Fruit fly (Drosophila melanogaster) whole organism, prepupa: ENCODE data around the gene Pif1A.

Experiments
- CG10631 ChIP-seq: fragments of 200-800 bp; sonication (Bioruptor generic); optimal IDR thresholded peaks from 2 replicates; lab custom pipeline; 2016; ENCODE audit warnings: missing biosample characterization, missing genetic modification characterization
- CG10669 ChIP-seq: fragments of 200-800 bp; sonication (Bioruptor generic); optimal IDR thresholded peaks from 3 replicates; lab custom pipeline; 2018; ENCODE audit warnings: missing biosample characterization, mild to moderate bottlenecking, missing genetic modification characterization, moderate library complexity
- CG11762 ChIP-seq: fragments of 200-800 bp; sonication (Bioruptor generic); optimal IDR thresholded peaks from 3 replicates; lab custom pipeline; 2016; ENCODE audit warnings: missing biosample characterization, missing genetic modification characterization; ENCODE audit not compliant: insufficient read depth
- CG11902 ChIP-seq: fragments of 200-800 bp; sonication (Bioruptor generic); optimal IDR thresholded peaks from 3 replicates; lab custom pipeline; 2016; ENCODE audit warnings: missing biosample characterization, missing genetic modification characterization
- CG1621 ChIP-seq: fragments of 200-800 bp; sonication (Bioruptor generic); optimal IDR thresholded peaks from 3 replicates; lab custom pipeline; 2018; ENCODE audit warnings: missing biosample characterization, mild to moderate bottlenecking, missing genetic modification characterization
- CG16779 ChIP-seq: fragments of 200-800 bp; sonication (Bioruptor generic); optimal IDR thresholded peaks from 3 replicates; lab custom pipeline; 2017; ENCODE audit warnings: missing biosample characterization, mild to moderate bottlenecking, missing genetic modification characterization
- CG32006 ChIP-seq: fragments of 200-800 bp; sonication (Bioruptor generic); optimal IDR thresholded peaks from 3 replicates; lab custom pipeline; 2017; ENCODE audit warnings: missing biosample characterization, mild to moderate bottlenecking, missing genetic modification characterization
- CG4318 ChIP-seq: fragments of 200-800 bp; sonication (Bioruptor generic); optimal IDR thresholded peaks from 3 replicates; lab custom pipeline; 2017; ENCODE audit warnings: missing biosample characterization, mild to moderate bottlenecking, missing genetic modification characterization
- CG6163 ChIP-seq: fragments of 200-800 bp; sonication (Bioruptor generic); IDR thresholded peaks from 3 replicates; pipeline ENCODE4 v1.3.6; 2022; ENCODE audit warnings: missing biosample characterization, missing genetic modification characterization
- CG6792 ChIP-seq: fragments of 200-800 bp; sonication (Bioruptor generic); optimal IDR thresholded peaks from 3 replicates; lab custom pipeline; 2016; ENCODE audit warnings: missing biosample characterization, missing genetic modification characterization
- CG6808 ChIP-seq: fragments of 200-800 bp; sonication (Bioruptor generic); optimal IDR thresholded peaks from 3 replicates; lab custom pipeline; 2017; ENCODE audit warnings: missing biosample characterization, missing genetic modification characterization, mild to moderate bottlenecking, moderate library complexity, missing genetic modification reagents
- CG6854 ChIP-seq: fragments of 200-800 bp; sonication (Bioruptor generic); optimal IDR thresholded peaks from 2 replicates; lab custom pipeline; 2017; ENCODE audit warnings: missing biosample characterization, mild to moderate bottlenecking, missing genetic modification characterization
- CG7368 ChIP-seq: fragments of 200-800 bp; sonication (Bioruptor generic); optimal IDR thresholded peaks from 3 replicates; lab custom pipeline; 2016; ENCODE audit warnings: missing biosample characterization, missing genetic modification characterization
- CG8119 ChIP-seq: fragments of 200-800 bp; sonication (Bioruptor generic); IDR thresholded peaks from 3 replicates; pipeline ENCODE4 v1.3.6; 2022; ENCODE audit warnings: missing biosample characterization, missing genetic modification characterization
- CG8319 ChIP-seq: fragments of 200-800 bp; sonication (Bioruptor generic); optimal IDR thresholded peaks from 3 replicates; lab custom pipeline; 2016; ENCODE audit warnings: missing biosample characterization, missing genetic modification characterization
- CG8632 ChIP-seq: fragments of 200-800 bp; sonication (Bioruptor generic); optimal IDR thresholded peaks from 3 replicates; lab custom pipeline; 2016; ENCODE audit warnings: missing biosample characterization, missing genetic modification characterization
- CG9139 ChIP-seq: fragments of 200-800 bp; sonication (Bioruptor generic); optimal IDR thresholded peaks from 3 replicates; lab custom pipeline; 2017; ENCODE audit warnings: missing biosample characterization, mild to moderate bottlenecking, missing genetic modification characterization
- Eip75B ChIP-seq: fragments of 200-800 bp; sonication (Bioruptor generic); optimal IDR thresholded peaks from 3 replicates; lab custom pipeline; 2016; ENCODE audit warnings: missing biosample characterization, missing genetic modification characterization
- Eip78C ChIP-seq: fragments of 200-800 bp; sonication (Bioruptor generic); peaks from one replicate; lab custom pipeline; 2016; ENCODE audit warnings: missing biosample characterization, missing genetic modification characterization
- Eip93F ChIP-seq: fragments of 200-800 bp; sonication (Bioruptor generic); optimal IDR thresholded peaks from 2 replicates; lab custom pipeline; 2016; ENCODE audit warnings: missing biosample characterization, mild to moderate bottlenecking, missing genetic modification characterization
- Ets21C ChIP-seq: fragments of 200-800 bp; sonication (Bioruptor generic); optimal IDR thresholded peaks from 3 replicates; lab custom pipeline; 2016; ENCODE audit warnings: missing biosample characterization, missing genetic modification characterization
- Ets96B ChIP-seq: fragments of 200-800 bp; optimal IDR thresholded peaks from 2 replicates; lab custom pipeline; 2019; ENCODE audit warnings: missing biosample characterization, mild to moderate bottlenecking, missing genetic modification characterization, moderate library complexity
- Gug ChIP-seq: fragments of 200-800 bp; sonication (Bioruptor generic); IDR thresholded peaks from 2 replicates; pipeline ENCODE4 v1.3.6; 2022; ENCODE audit warnings: missing biosample characterization, missing genetic modification characterization
- Hr39 ChIP-seq: fragments of 200-800 bp; sonication (Bioruptor generic); optimal IDR thresholded peaks from 2 replicates; lab custom pipeline; 2016; ENCODE audit warnings: missing biosample characterization, missing genetic modification characterization
- Hr4 ChIP-seq: fragments of 200-800 bp; sonication (Bioruptor generic); optimal IDR thresholded peaks from 3 replicates; lab custom pipeline; 2016; ENCODE audit warnings: missing biosample characterization, missing genetic modification characterization
- Lpt ChIP-seq: fragments of 200-800 bp; sonication (Bioruptor generic); optimal IDR thresholded peaks from 3 replicates; lab custom pipeline; 2016; ENCODE audit warnings: missing biosample characterization, missing genetic modification characterization
- Met ChIP-seq: fragments of 200-800 bp; sonication (Bioruptor generic); optimal IDR thresholded peaks from 3 replicates; lab custom pipeline; 2016; ENCODE audit warnings: missing biosample characterization, missing genetic modification characterization
- OdsH ChIP-seq: fragments of 200-800 bp; sonication (Bioruptor generic); optimal IDR thresholded peaks from 3 replicates; lab custom pipeline; 2016; ENCODE audit warnings: missing biosample characterization, missing genetic modification characterization
- Smox ChIP-seq: fragments of 200-800 bp; sonication (Bioruptor generic); optimal IDR thresholded peaks from 3 replicates; lab custom pipeline; 2016; ENCODE audit warnings: missing biosample characterization, missing genetic modification characterization
- Sox102F ChIP-seq: fragments of 200-800 bp; sonication (Bioruptor generic); optimal IDR thresholded peaks from 2 replicates; lab custom pipeline; 2016; ENCODE audit warnings: missing biosample characterization, mild to moderate bottlenecking, missing genetic modification characterization
- Sox14 ChIP-seq: fragments of 200-800 bp; sonication (Bioruptor generic); optimal IDR thresholded peaks from 3 replicates; lab custom pipeline; 2016; ENCODE audit warnings: missing biosample characterization, missing genetic modification characterization
- achi ChIP-seq: fragments of 200-800 bp; sonication (Bioruptor generic); optimal IDR thresholded peaks from 3 replicates; lab custom pipeline; 2016; ENCODE audit warnings: missing biosample characterization, missing genetic modification characterization
- acj6 ChIP-seq: fragments of 200-800 bp; sonication (Bioruptor generic); optimal IDR thresholded peaks from 3 replicates; lab custom pipeline; 2016; ENCODE audit warnings: missing biosample characterization, missing genetic modification characterization
- dac ChIP-seq: fragments of 200-800 bp; sonication (Bioruptor generic); optimal IDR thresholded peaks from 2 replicates; lab custom pipeline; 2017; ENCODE audit warnings: missing biosample characterization, mild to moderate bottlenecking, missing genetic modification characterization
- eg ChIP-seq: fragments of 200-800 bp; sonication (Bioruptor generic); IDR thresholded peaks from 3 replicates; pipeline ENCODE4 v1.3.6; 2022; ENCODE audit warnings: missing biosample characterization, missing genetic modification characterization
- esn ChIP-seq: fragments of 200-800 bp; sonication (Bioruptor generic); optimal IDR thresholded peaks from 2 replicates; lab custom pipeline; 2016; ENCODE audit warnings: missing biosample characterization, mild to moderate bottlenecking, missing genetic modification characterization, moderate library complexity
- fd59A ChIP-seq: fragments of 200-800 bp; sonication (Bioruptor generic); optimal IDR thresholded peaks from 2 replicates; lab custom pipeline; 2017; ENCODE audit warnings: missing biosample characterization, mild to moderate bottlenecking, missing genetic modification characterization, missing genetic modification reagents
- fd85E ChIP-seq: fragments of 200-800 bp; sonication (Bioruptor generic); optimal IDR thresholded peaks from 3 replicates; lab custom pipeline; 2016; ENCODE audit warnings: missing biosample characterization, missing genetic modification characterization
- fkh ChIP-seq: fragments of 200-800 bp; sonication (Bioruptor generic); optimal IDR thresholded peaks from 3 replicates; lab custom pipeline; 2017; ENCODE audit warnings: missing biosample characterization, mild to moderate bottlenecking, missing genetic modification characterization, moderate library complexity
- lz ChIP-seq: fragments of 200-800 bp; sonication (Bioruptor generic); optimal IDR thresholded peaks from 3 replicates; lab custom pipeline; 2016; ENCODE audit warnings: missing biosample characterization, missing genetic modification characterization
- salr ChIP-seq, 2 experiments: fragments of 200-800 bp; sonication (Bioruptor generic); optimal IDR thresholded peaks; 3 replicates each; lab custom pipeline; 2016 to 2018; ENCODE audit warnings: missing biosample characterization in 2 of 2, missing genetic modification characterization in 2 of 2, mild to moderate bottlenecking in 1 of 2
- spab ChIP-seq: fragments of 200-800 bp; sonication (Bioruptor generic); optimal IDR thresholded peaks from 2 replicates; lab custom pipeline; 2017; ENCODE audit warnings: missing biosample characterization, mild to moderate bottlenecking, missing genetic modification characterization, missing genetic modification reagents
- ss ChIP-seq, 2 experiments: fragments of 200-800 bp; sonication (Bioruptor generic); optimal IDR thresholded peaks; 2 replicates in 1 of 2; 3 replicates in 1 of 2; lab custom pipeline; 2017 to 2018; ENCODE audit warnings: mild to moderate bottlenecking in 2 of 2, missing biosample characterization in 2 of 2, missing genetic modification characterization in 2 of 2, moderate library complexity in 1 of 2
- svp ChIP-seq: fragments of 200-800 bp; sonication (Bioruptor generic); peaks from one replicate; lab custom pipeline; 2016; ENCODE audit warnings: missing biosample characterization, missing genetic modification characterization
- topi ChIP-seq: fragments of 200-800 bp; sonication (Bioruptor generic); optimal IDR thresholded peaks from 3 replicates; lab custom pipeline; 2016; ENCODE audit warnings: missing biosample characterization, missing genetic modification characterization
- vri ChIP-seq: fragments of 200-800 bp; sonication (Bioruptor generic); optimal IDR thresholded peaks from 3 replicates; lab custom pipeline; 2016; ENCODE audit warnings: missing biosample characterization, mild to moderate bottlenecking, missing genetic modification characterization

The Pif1A gene

dm6 chr3R:8748776-8749126 is 52.2 kb downstream of the Pif1A start:
- TF ChIP-seq CG16779 (tag; lab: Kevin White, UChicago) (no peak), salr (GFP tag; optimal IDR thresholded peaks at IDR 0.05; lab: Kevin White, UChicago) (no peak), lz (GFP tag; lab: Kevin White, UChicago) (no peak), spab (GFP tag; lab: Kevin White, UChicago) (no peak), Hr4 (GFP tag; lab: Kevin White, UChicago) (no peak), Ets96B (tag; lab: Kevin White, UChicago) (no peak), CG7368 (GFP tag; lab: Kevin White, UChicago) (no peak), OdsH (no peak), esn (no peak), CG6792 (GFP tag; lab: Kevin White, UChicago) (no peak), CG6163 (GFP tag; lab: Robert Waterston, UW) (no peak), CG6854 (GFP tag; lab: Kevin White, UChicago) (no peak), CG10669 (GFP tag; lab: Kevin White, UChicago) (no peak), CG8319 (GFP tag; lab: Kevin White, UChicago) (no peak)

dm6 chr3R:8747871-8748775 is 52.9 kb downstream of the Pif1A start:
- peak; percentile 86 for TF ChIP-seq eg (GFP tag; lab: Robert Waterston, UW)
- TF ChIP-seq Ets21C (GFP tag; lab: Kevin White, UChicago), result peak; percentile 60
- peak; percentile 89 for TF ChIP-seq svp (GFP tag; lab: Kevin White, UChicago)
- TF ChIP-seq Ets96B (tag; lab: Kevin White, UChicago), result peak; percentile 64
- TF ChIP-seq Sox14 (GFP tag; lab: Kevin White, UChicago), result peak; percentile 75
- TF ChIP-seq Eip93F (GFP tag; lab: Kevin White, UChicago), result peak; percentile 59
- peak; percentile 88 for TF ChIP-seq Smox
- peak; percentile 35 for TF ChIP-seq CG9139 (GFP tag; lab: Kevin White, UChicago)
- no peak for TF ChIP-seq fkh (GFP tag; lab: Kevin White, UChicago)
- no peak for TF ChIP-seq CG1621 (tag; lab: Kevin White, UChicago)
- peak; percentile 87 for TF ChIP-seq Met (GFP tag; lab: Kevin White, UChicago)
- peak; percentile 84 for TF ChIP-seq lz (GFP tag; lab: Kevin White, UChicago)
- TF ChIP-seq achi, result peak; percentile 74
- peak; percentile 49 to 76 for TF ChIP-seq ss (GFP tag; optimal IDR thresholded peaks at IDR 0.05; lab: Kevin White, UChicago)
- peak; percentile 1 to 80 for TF ChIP-seq salr (GFP tag; optimal IDR thresholded peaks at IDR 0.05; lab: Kevin White, UChicago)
- TF ChIP-seq CG6792 (GFP tag; lab: Kevin White, UChicago), result peak; percentile 77
- TF ChIP-seq fd59A (GFP tag; lab: Kevin White, UChicago), result peak; percentile 63
- TF ChIP-seq Eip75B (GFP tag; lab: Kevin White, UChicago), result peak; percentile 77
- TF ChIP-seq CG8632 (GFP tag; lab: Kevin White, UChicago), result peak; percentile 84
- TF ChIP-seq CG8319 (GFP tag; lab: Kevin White, UChicago), result peak; percentile 71
- TF ChIP-seq OdsH, result peak; percentile 86
- peak; percentile 85 for TF ChIP-seq acj6
- TF ChIP-seq vri (GFP tag; lab: Kevin White, UChicago), result peak; percentile 70
- peak; percentile 81 for TF ChIP-seq CG8119 (GFP tag; lab: Robert Waterston, UW)
- peak; percentile 96 for TF ChIP-seq Eip78C (GFP tag; lab: Kevin White, UChicago)
- peak; percentile 86 for TF ChIP-seq Sox102F (GFP tag; lab: Kevin White, UChicago)
- peak; percentile 72 for TF ChIP-seq CG10631 (GFP tag; lab: Kevin White, UChicago)
- peak; percentile 52 for TF ChIP-seq CG11902 (GFP tag; lab: Kevin White, UChicago)
- peak; percentile 89 for TF ChIP-seq CG32006 (GFP tag; lab: Kevin White, UChicago)
- TF ChIP-seq topi (GFP tag; lab: Kevin White, UChicago), result peak; percentile 87
- TF ChIP-seq CG16779 (tag; lab: Kevin White, UChicago), result peak; percentile 72
- peak; percentile 68 for TF ChIP-seq CG11762 (GFP tag; lab: Kevin White, UChicago)
- peak; percentile 74 for TF ChIP-seq Hr39 (GFP tag; lab: Kevin White, UChicago)
- TF ChIP-seq Gug (GFP tag; lab: Robert Waterston, UW), result peak; percentile 50
- peak; percentile 33 for TF ChIP-seq CG6854 (GFP tag; lab: Kevin White, UChicago)
- peak; percentile 73 for TF ChIP-seq dac (GFP tag; lab: Kevin White, UChicago)
- peak; percentile 90 for TF ChIP-seq esn
- TF ChIP-seq fd85E (GFP tag; lab: Kevin White, UChicago), result no peak
- peak; percentile 67 for TF ChIP-seq CG4318 (GFP tag; lab: Kevin White, UChicago)
- peak; percentile 17 for TF ChIP-seq spab (GFP tag; lab: Kevin White, UChicago)
- peak; percentile 76 for TF ChIP-seq CG6163 (GFP tag; lab: Robert Waterston, UW)
- peak; percentile 75 for TF ChIP-seq CG6808 (GFP tag; lab: Kevin White, UChicago)
- TF ChIP-seq Lpt, result peak; percentile 69
